Worm (Caenorhabditis elegans) whole organism, L4 larva: ENCODE data around the gene atz-1.

Experiments
- F44E2.7 ChIP-seq: fragments of 200-800 bp; sonication (Bioruptor generic); IDR thresholded peaks from 2 replicates; pipeline ENCODE4 v2.1.2; 2022; ENCODE audit warnings: missing genetic modification characterization, missing compliant biosample characterization
- R02D3.7 ChIP-seq: fragments of 150-350 bp; sonication (generic microtip); optimal IDR thresholded peaks from 3 replicates; lab custom pipeline; 2014; ENCODE audit warnings: missing biosample characterization, missing genetic modification characterization
- T20F7.1 ChIP-seq: fragments of 200-800 bp; sonication (Bioruptor generic); optimal IDR thresholded peaks from 2 replicates; lab custom pipeline; 2018; ENCODE audit warnings: mild to moderate bottlenecking, missing genetic modification characterization, missing compliant biosample characterization
- ZK546.5 ChIP-seq, 2 experiments: sonication (generic microtip); optimal IDR thresholded peaks; 2 replicates each; lab custom pipeline; 2017; ENCODE audit warnings: missing biosample characterization in 2 of 2, missing genetic modification characterization in 2 of 2
- aha-1 ChIP-seq: fragments of 150-350 bp; peaks from one replicate; lab custom pipeline; 2014; ENCODE audit warnings: missing biosample characterization, missing genetic modification characterization
- ama-1 ChIP-seq: fragments of 150-350 bp; optimal IDR thresholded peaks from 2 replicates; lab custom pipeline; 2014; ENCODE audit warnings: inconsistent platforms, mixed read lengths
- ceh-20 ChIP-seq: fragments of 200-800 bp; sonication (Bioruptor generic); IDR thresholded peaks from 2 replicates; pipeline ENCODE4 v1.3.6; 2022; ENCODE audit warnings: missing genetic modification reagents, missing genetic modification characterization, missing compliant biosample characterization
- ceh-32 ChIP-seq: sonication (generic microtip); optimal IDR thresholded peaks from 2 replicates; lab custom pipeline; 2016; ENCODE audit warnings: mild to moderate bottlenecking, missing genetic modification characterization, missing compliant biosample characterization; ENCODE audit not compliant: poor library complexity
- cey-2 ChIP-seq: sonication (generic microtip); optimal IDR thresholded peaks from 3 replicates; lab custom pipeline; 2017; ENCODE audit warnings: missing genetic modification characterization, mild to moderate bottlenecking, missing compliant biosample characterization, antibody characterized with exemption, borderline replicate concordance; ENCODE audit not compliant: insufficient read depth
- daf-16 ChIP-seq, 3 experiments: sonication (generic microtip); optimal IDR thresholded peaks; 2 replicates each; lab custom pipeline; 2016 to 2017; ENCODE audit warnings: missing genetic modification characterization in 3 of 3, missing genetic modification reagents in 3 of 3, mild to moderate bottlenecking in 2 of 3, missing compliant biosample characterization in 2 of 3, missing biosample characterization in 1 of 3, moderate library complexity in 1 of 3
- daf-19 ChIP-seq: fragments of 200-800 bp; sonication (Bioruptor generic); conservative IDR thresholded peaks from 2 replicates; pipeline ENCODE4 v1.3.6; 2022; ENCODE audit warnings: missing genetic modification characterization, missing compliant biosample characterization
- dmd-6 ChIP-seq: fragments of 200-800 bp; sonication (Bioruptor generic); IDR thresholded peaks from 2 replicates; pipeline ENCODE4 v1.3.6; 2022; ENCODE audit warnings: missing genetic modification reagents, missing genetic modification characterization, missing compliant biosample characterization
- dmd-9 ChIP-seq: fragments of 200-800 bp; sonication (Bioruptor generic); IDR thresholded peaks from 2 replicates; pipeline ENCODE4 v1.3.6; 2022; ENCODE audit warnings: missing genetic modification reagents, missing genetic modification characterization, missing compliant biosample characterization
- dve-1 ChIP-seq: sonication (generic microtip); optimal IDR thresholded peaks from 2 replicates; lab custom pipeline; 2017; ENCODE audit warnings: antibody characterized with exemption, mild to moderate bottlenecking, missing genetic modification characterization, missing compliant biosample characterization; ENCODE audit not compliant: insufficient read depth
- egl-43 ChIP-seq: fragments of 200-800 bp; sonication (Bioruptor generic); IDR thresholded peaks from 2 replicates; pipeline ENCODE4 v1.3.6; 2022; ENCODE audit warnings: missing genetic modification reagents, missing genetic modification characterization, missing compliant biosample characterization
- fkh-10 ChIP-seq: fragments of 150-350 bp; optimal IDR thresholded peaks from 2 replicates; lab custom pipeline; 2014; ENCODE audit warnings: missing biosample characterization, missing genetic modification reagents, missing genetic modification characterization
- hlh-11 ChIP-seq: fragments of 200-800 bp; sonication (Bioruptor generic); optimal IDR thresholded peaks from 2 replicates; lab custom pipeline; 2018; ENCODE audit warnings: mild to moderate bottlenecking, missing genetic modification characterization, missing compliant biosample characterization
- hlh-30 ChIP-seq: sonication (generic microtip); optimal IDR thresholded peaks from 2 replicates; lab custom pipeline; 2017; ENCODE audit warnings: antibody characterized with exemption, mild to moderate bottlenecking, missing genetic modification characterization, missing compliant biosample characterization; ENCODE audit not compliant: insufficient read depth
- hmg-1.1 ChIP-seq: fragments of 200-800 bp; sonication (Bioruptor generic); IDR thresholded peaks from 2 replicates; pipeline ENCODE4 v1.3.6; 2022; ENCODE audit warnings: missing genetic modification reagents, missing genetic modification characterization, missing compliant biosample characterization
- jun-1 ChIP-seq: fragments of 150-350 bp; optimal IDR thresholded peaks from 2 replicates; lab custom pipeline; 2014; ENCODE audit warnings: missing biosample characterization, missing genetic modification reagents, missing genetic modification characterization
- lin-38 ChIP-seq: fragments of 200-800 bp; sonication (Bioruptor generic); IDR thresholded peaks from 2 replicates; pipeline ENCODE4 v1.3.6; 2022; ENCODE audit warnings: missing genetic modification reagents, missing genetic modification characterization, missing compliant biosample characterization
- lsy-2 ChIP-seq, 2 experiments: fragments of 150-350 bp in 1 of 2; sonication (generic microtip) in 1 of 2; optimal IDR thresholded peaks; 2 replicates each; lab custom pipeline; 2014 to 2017; ENCODE audit warnings: missing biosample characterization in 2 of 2, missing genetic modification characterization in 2 of 2
- madf-5 ChIP-seq, 2 experiments: fragments of 200-800 bp; sonication (Bioruptor generic); IDR thresholded peaks; 2 replicates each; pipeline ENCODE4 v1.3.6; 2022; ENCODE audit warnings: missing compliant biosample characterization in 2 of 2, missing genetic modification characterization in 2 of 2
- madf-9 ChIP-seq: fragments of 200-800 bp; sonication (Bioruptor generic); conservative IDR thresholded peaks from 2 replicates; pipeline ENCODE4 v1.3.6; 2022; ENCODE audit warnings: missing genetic modification reagents, missing genetic modification characterization, missing compliant biosample characterization
- mdl-1 ChIP-seq, 2 experiments: fragments of 150-350 bp in 1 of 2; sonication (generic microtip) in 1 of 2; optimal IDR thresholded peaks; 2 replicates each; lab custom pipeline; 2014 to 2017; ENCODE audit warnings: missing biosample characterization in 2 of 2, missing genetic modification characterization in 2 of 2
- mep-1 ChIP-seq: fragments of 150-350 bp; sonication (generic microtip); optimal IDR thresholded peaks from 3 replicates; lab custom pipeline; 2014; ENCODE audit warnings: missing biosample characterization, missing genetic modification characterization
- mes-2 ChIP-seq: sonication (generic microtip); optimal IDR thresholded peaks from 2 replicates; lab custom pipeline; 2016; ENCODE audit warnings: missing genotype, mild to moderate bottlenecking, missing genetic modification characterization, missing compliant biosample characterization; ENCODE audit not compliant: poor library complexity, severe bottlenecking
- mxl-2 ChIP-seq: fragments of 200-800 bp; sonication (Bioruptor generic); conservative IDR thresholded peaks from 2 replicates; pipeline ENCODE4 v1.3.6; 2022; ENCODE audit warnings: missing genetic modification reagents, missing genetic modification characterization, missing compliant biosample characterization
- mxl-3 ChIP-seq: fragments of 200-800 bp; sonication (Bioruptor generic); optimal IDR thresholded peaks from 2 replicates; lab custom pipeline; 2018; ENCODE audit warnings: mild to moderate bottlenecking, missing genetic modification characterization, missing compliant biosample characterization
- nhr-102 ChIP-seq: sonication (generic microtip); optimal IDR thresholded peaks from 2 replicates; lab custom pipeline; 2016; ENCODE audit warnings: mild to moderate bottlenecking, missing genetic modification characterization, moderate library complexity, missing compliant biosample characterization
- nhr-28 ChIP-seq: fragments of 150-350 bp; optimal IDR thresholded peaks from 2 replicates; lab custom pipeline; 2014; ENCODE audit warnings: missing biosample characterization, missing genetic modification characterization
- nhr-48 ChIP-seq: sonication (generic microtip); optimal IDR thresholded peaks from 2 replicates; lab custom pipeline; 2016; ENCODE audit warnings: mild to moderate bottlenecking, missing genetic modification characterization, missing compliant biosample characterization
- nhr-6 ChIP-seq: fragments of 150-350 bp; optimal IDR thresholded peaks from 2 replicates; lab custom pipeline; 2014; ENCODE audit warnings: missing biosample characterization, missing genetic modification characterization
- nhr-76 ChIP-seq: fragments of 150-350 bp; optimal IDR thresholded peaks from 2 replicates; lab custom pipeline; 2014; ENCODE audit warnings: missing biosample characterization, missing genetic modification characterization
- pha-4 ChIP-seq, 2 experiments: fragments of 150-350 bp in 1 of 2; fragments of 200-800 bp in 1 of 2; sonication (Bioruptor generic) in 1 of 2; IDR thresholded peaks in 1 of 2; optimal IDR thresholded peaks in 1 of 2; 2 replicates each; pipeline versions ENCODE4 v1.3.6 to Lab custom; 2014 to 2022; ENCODE audit warnings: missing genetic modification characterization in 2 of 2, missing genetic modification reagents in 2 of 2, missing biosample characterization in 1 of 2, missing compliant biosample characterization in 1 of 2
- php-3 ChIP-seq: fragments of 200-800 bp; sonication (Bioruptor generic); IDR thresholded peaks from 2 replicates; pipeline ENCODE4 v1.3.6; 2022; ENCODE audit warnings: missing genetic modification reagents, missing genetic modification characterization, missing compliant biosample characterization
- pqm-1 ChIP-seq: sonication (generic microtip); optimal IDR thresholded peaks from 2 replicates; lab custom pipeline; 2017; ENCODE audit warnings: missing biosample characterization, missing genetic modification characterization
- sdz-12 ChIP-seq: fragments of 200-800 bp; sonication (Bioruptor generic); optimal IDR thresholded peaks from 2 replicates; lab custom pipeline; 2018; ENCODE audit warnings: mild to moderate bottlenecking, missing genetic modification characterization, missing compliant biosample characterization
- set-16 ChIP-seq: fragments of 200-800 bp; sonication (Bioruptor generic); IDR thresholded peaks from 2 replicates; pipeline ENCODE4 v1.3.6; 2022; ENCODE audit warnings: missing genetic modification reagents, missing genetic modification characterization, missing compliant biosample characterization
- skn-1 ChIP-seq: fragments of 150-350 bp; optimal IDR thresholded peaks from 2 replicates; lab custom pipeline; 2014; ENCODE audit warnings: missing biosample characterization, missing genetic modification characterization
- tra-1 ChIP-seq: fragments of 200-800 bp; sonication (Bioruptor generic); IDR thresholded peaks from 2 replicates; pipeline ENCODE4 v1.3.6; 2022; ENCODE audit warnings: missing genetic modification reagents, missing genetic modification characterization, missing compliant biosample characterization
- unc-62 ChIP-seq, 3 experiments: fragments of 150-350 bp in 1 of 3; sonication (generic microtip); optimal IDR thresholded peaks in 2 of 3; peaks in 1 of 3; 1 replicate in 1 of 3; 2 replicates in 2 of 3; lab custom pipeline; 2014 to 2017; ENCODE audit warnings: missing biosample characterization in 3 of 3, missing genetic modification characterization in 3 of 3, missing genetic modification reagents in 3 of 3, missing genotype in 1 of 3
- vab-7 ChIP-seq: fragments of 200-800 bp; sonication (Bioruptor generic); IDR thresholded peaks from 2 replicates; pipeline ENCODE4 v1.3.6; 2022; ENCODE audit warnings: missing genetic modification reagents, missing genetic modification characterization, missing compliant biosample characterization
- zfp-2 ChIP-seq: sonication (generic microtip); optimal IDR thresholded peaks from 2 replicates; lab custom pipeline; 2016; ENCODE audit warnings: mild to moderate bottlenecking, missing genetic modification characterization, missing compliant biosample characterization
- zfp-3 ChIP-seq: fragments of 200-800 bp; sonication (Bioruptor generic); conservative IDR thresholded peaks from 2 replicates; pipeline ENCODE4 v1.3.6; 2022; ENCODE audit warnings: missing genetic modification reagents, missing genetic modification characterization, missing compliant biosample characterization
- ztf-11 ChIP-seq: fragments of 150-350 bp; optimal IDR thresholded peaks from 2 replicates; lab custom pipeline; 2014; ENCODE audit warnings: missing biosample characterization, missing genetic modification characterization

The atz-1 gene

DNA sequence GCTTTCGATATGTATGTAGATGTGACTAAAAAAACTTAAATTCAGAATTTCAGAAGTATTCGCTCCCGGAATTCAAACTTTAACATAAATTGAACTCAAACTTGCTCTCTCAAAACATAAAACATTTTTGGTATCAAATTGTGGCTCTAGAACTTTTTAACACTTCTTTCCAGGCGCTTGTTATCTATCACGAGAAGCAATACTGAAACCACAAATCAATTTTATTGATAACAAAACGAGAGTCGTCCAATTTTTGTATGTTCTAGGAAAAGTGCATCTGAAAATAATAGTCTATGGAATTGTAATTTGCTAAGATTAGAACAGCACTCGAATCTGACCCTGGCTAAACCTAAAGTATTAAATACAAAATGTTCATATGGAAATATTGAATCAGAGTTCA, 3.0 kb upstream of the atz-1 start:
- no peak for TF ChIP-seq unc-62 (GFP tag; optimal IDR thresholded peaks at IDR 0.05 in 1 of 2; lab: Kevin White, UChicago)
- no peak for TF ChIP-seq unc-62 (tag; optimal IDR thresholded peaks at IDR 0.05; lab: Kevin White, UChicago)
- no peak for TF ChIP-seq zfp-2 (tag; lab: Kevin White, UChicago)
- TF ChIP-seq ztf-11: no peak
- TF ChIP-seq php-3 (GFP tag; lab: Robert Waterston, UW): peak; percentile 52; the same call in 1 of the 2 replicates
- TF ChIP-seq lin-38 (GFP tag; lab: Robert Waterston, UW): no peak
- no peak for TF ChIP-seq daf-16 (GFP tag; optimal IDR thresholded peaks at IDR 0.05; lab: Kevin White, UChicago)
- peak; percentile 11 for TF ChIP-seq daf-16 (tag; optimal IDR thresholded peaks at IDR 0.05; lab: Kevin White, UChicago)
- TF ChIP-seq dve-1 (tag; lab: Kevin White, UChicago): peak; percentile 50
- peak; percentile 58 for TF ChIP-seq dmd-6
- TF ChIP-seq mep-1 (tag; lab: Kevin White, UChicago): no peak
- TF ChIP-seq mdl-1 (tag; optimal IDR thresholded peaks at IDR 0.05; lab: Kevin White, UChicago): no peak
- TF ChIP-seq ama-1 (lab: Kevin White, UChicago): no peak
- peak; percentile 28 for TF ChIP-seq nhr-28 (tag; lab: Kevin White, UChicago)
- no peak for TF ChIP-seq daf-19 (GFP tag; lab: Robert Waterston, UW)
- TF ChIP-seq ceh-32 (tag; lab: Kevin White, UChicago): no peak
- no peak for TF ChIP-seq sdz-12 (GFP tag; lab: Kevin White, UChicago)
- TF ChIP-seq mxl-2 (GFP tag; lab: Robert Waterston, UW): no peak
- peak; percentile 43 for TF ChIP-seq hlh-11 (tag; lab: Kevin White, UChicago)
- TF ChIP-seq F44E2.7 (GFP tag; lab: Robert Waterston, UW): no peak
- TF ChIP-seq nhr-102 (tag; lab: Kevin White, UChicago): no peak
- peak; percentile 48 for TF ChIP-seq aha-1 (tag; lab: Kevin White, UChicago)
- TF ChIP-seq cey-2 (tag; lab: Kevin White, UChicago): no peak
- TF ChIP-seq nhr-76 (tag; lab: Kevin White, UChicago): no peak
- TF ChIP-seq pqm-1 (tag; lab: Kevin White, UChicago): peak; percentile 75
- TF ChIP-seq vab-7 (GFP tag; lab: Robert Waterston, UW): no peak
- no peak for TF ChIP-seq jun-1 (tag; lab: Kevin White, UChicago)
- TF ChIP-seq lsy-2 (tag; optimal IDR thresholded peaks at IDR 0.05; lab: Kevin White, UChicago): no peak
- no peak for TF ChIP-seq madf-9 (GFP tag; lab: Robert Waterston, UW)
- no peak for TF ChIP-seq mes-2 (tag; lab: Kevin White, UChicago)

DNA sequence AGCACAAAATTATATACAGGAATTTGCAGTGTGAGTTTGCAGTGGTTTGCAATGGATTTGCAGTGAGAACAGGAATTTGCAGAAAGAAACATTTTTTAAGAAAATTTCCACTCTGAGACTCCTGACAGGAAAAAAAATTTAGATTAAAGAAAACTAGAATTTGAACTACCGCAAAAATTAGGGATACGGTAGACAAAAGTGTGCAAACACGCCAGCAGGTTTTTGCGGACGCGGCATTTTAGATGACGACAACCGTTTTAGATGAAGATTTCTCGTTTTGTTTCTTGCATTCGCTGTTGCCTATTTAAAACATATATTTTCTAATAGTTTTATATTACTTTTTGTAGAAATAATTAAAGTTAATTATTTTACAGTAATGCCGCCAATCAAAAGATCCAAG, 4.0 kb downstream of the atz-1 start, which contains the start of gene wdr-46:
Gene wdr-46, plus strand, starts transcription at position 375 of the 400 bp plus-strand sequence.
- TF ChIP-seq dmd-9 (GFP tag; lab: Robert Waterston, UW) (no peak), nhr-76 (tag; lab: Kevin White, UChicago) (no peak), ZK546.5 (tag; optimal IDR thresholded peaks at IDR 0.05; lab: Kevin White, UChicago) (peak in 1 of 2 experiments; percentile 76), hlh-30 (tag; lab: Kevin White, UChicago) (peak; percentile 82), ama-1 (lab: Kevin White, UChicago) (peak; percentile 39), hmg-1.1 (peak; percentile 74), egl-43 (GFP tag; lab: Robert Waterston, UW) (no peak), zfp-3 (peak; percentile 63; the same call in 1 of the 2 replicates), daf-19 (GFP tag; lab: Robert Waterston, UW) (no peak), skn-1 (tag; lab: Kevin White, UChicago) (no peak), madf-5 (GFP tag; IDR thresholded peaks at IDR 0.05; lab: Robert Waterston, UW) (no peak), nhr-6 (tag; lab: Kevin White, UChicago) (peak; percentile 47), set-16 (no peak), zfp-2 (tag; lab: Kevin White, UChicago) (no peak), tra-1 (0 out of 2 replicates have a peak, but pooled peaks have one; percentile 9), pha-4 (GFP tag; IDR thresholded peaks at IDR 0.05; lab: Robert Waterston, UW) (no peak; the same call in 1 of the 2 replicates), pha-4 (tag; optimal IDR thresholded peaks at IDR 0.05; lab: Kevin White, UChicago) (peak; percentile 63), R02D3.7 (no peak), T20F7.1 (GFP tag; lab: Kevin White, UChicago) (no peak), fkh-10 (no peak), mep-1 (tag; lab: Kevin White, UChicago) (peak; percentile 88), unc-62 (GFP tag; optimal IDR thresholded peaks at IDR 0.05 in 1 of 2; lab: Kevin White, UChicago) (peak in 1 of 2 experiments; percentile 89), unc-62 (tag; optimal IDR thresholded peaks at IDR 0.05; lab: Kevin White, UChicago) (no peak), nhr-48 (tag; lab: Kevin White, UChicago) (no peak), mxl-3 (GFP tag; lab: Kevin White, UChicago) (no peak), ceh-20 (GFP tag; lab: Robert Waterston, UW) (peak; percentile 30; the same call in 1 of the 2 replicates)
